Fruit fly (Drosophila melanogaster) whole organism, pupa: ENCODE data around the gene disp.

ENCODE experiments used
- CG10348 ChIP-seq: fragments of 200-800 bp; sonication (Bioruptor generic); IDR thresholded peaks from 2 replicates; pipeline ENCODE4 v1.3.6; 2022; ENCODE audit warnings: missing biosample characterization, missing genetic modification characterization
- CG14655 ChIP-seq: fragments of 200-800 bp; sonication (Bioruptor generic); optimal IDR thresholded peaks from 3 replicates; lab custom pipeline; 2017; ENCODE audit warnings: mild to moderate bottlenecking, missing biosample characterization, missing genetic modification reagents, missing genetic modification characterization
- CG15710 ChIP-seq: fragments of 200-800 bp; sonication (Bioruptor generic); optimal IDR thresholded peaks from 2 replicates; lab custom pipeline; 2018; ENCODE audit warnings: missing biosample characterization, mild to moderate bottlenecking, missing genetic modification characterization, moderate library complexity
- CG17806 ChIP-seq: fragments of 200-800 bp; sonication (Bioruptor generic); optimal IDR thresholded peaks from 2 replicates; lab custom pipeline; 2018; ENCODE audit warnings: missing biosample characterization, mild to moderate bottlenecking, missing genetic modification characterization, moderate library complexity
- CG32121 ChIP-seq: fragments of 200-800 bp; sonication (Bioruptor generic); IDR thresholded peaks from 2 replicates; pipeline ENCODE4 v1.3.6; 2022; ENCODE audit warnings: missing biosample characterization, missing genetic modification characterization
- CG34367 ChIP-seq: fragments of 200-800 bp; sonication (Bioruptor generic); optimal IDR thresholded peaks from 2 replicates; lab custom pipeline; 2018; ENCODE audit warnings: missing biosample characterization, mild to moderate bottlenecking, missing genetic modification characterization
- CG8159 ChIP-seq: fragments of 200-800 bp; sonication (Bioruptor generic); optimal IDR thresholded peaks from 3 replicates; lab custom pipeline; 2018; ENCODE audit warnings: missing biosample characterization, mild to moderate bottlenecking, missing genetic modification characterization, moderate library complexity
- CG8301 ChIP-seq: fragments of 200-800 bp; sonication (Bioruptor generic); optimal IDR thresholded peaks from 2 replicates; lab custom pipeline; 2018; ENCODE audit warnings: missing biosample characterization, mild to moderate bottlenecking, missing genetic modification characterization
- CG9948 ChIP-seq: fragments of 200-800 bp; sonication (Bioruptor generic); optimal IDR thresholded peaks from 2 replicates; lab custom pipeline; 2018; ENCODE audit warnings: missing biosample characterization, mild to moderate bottlenecking, missing genetic modification characterization, moderate library complexity
- EcR ChIP-seq: fragments of 200-800 bp; sonication (Bioruptor generic); optimal IDR thresholded peaks from 3 replicates; lab custom pipeline; 2019; ENCODE audit warnings: missing biosample characterization, missing genetic modification characterization, mild to moderate bottlenecking, moderate library complexity, missing genetic modification reagents
- Ets98B ChIP-seq: fragments of 200-800 bp; sonication (Bioruptor generic); IDR thresholded peaks from 2 replicates; pipeline ENCODE4 v1.3.6; 2022; ENCODE audit warnings: missing biosample characterization, missing genetic modification characterization
- gl ChIP-seq: fragments of 200-800 bp; sonication (Bioruptor generic); optimal IDR thresholded peaks from 2 replicates; lab custom pipeline; 2018; ENCODE audit warnings: missing biosample characterization, mild to moderate bottlenecking, missing genetic modification characterization
- rn ChIP-seq: fragments of 200-800 bp; sonication (Bioruptor generic); IDR thresholded peaks from 2 replicates; pipeline ENCODE4 v1.3.6; 2022; ENCODE audit warnings: missing biosample characterization, missing genetic modification characterization

DNA sequence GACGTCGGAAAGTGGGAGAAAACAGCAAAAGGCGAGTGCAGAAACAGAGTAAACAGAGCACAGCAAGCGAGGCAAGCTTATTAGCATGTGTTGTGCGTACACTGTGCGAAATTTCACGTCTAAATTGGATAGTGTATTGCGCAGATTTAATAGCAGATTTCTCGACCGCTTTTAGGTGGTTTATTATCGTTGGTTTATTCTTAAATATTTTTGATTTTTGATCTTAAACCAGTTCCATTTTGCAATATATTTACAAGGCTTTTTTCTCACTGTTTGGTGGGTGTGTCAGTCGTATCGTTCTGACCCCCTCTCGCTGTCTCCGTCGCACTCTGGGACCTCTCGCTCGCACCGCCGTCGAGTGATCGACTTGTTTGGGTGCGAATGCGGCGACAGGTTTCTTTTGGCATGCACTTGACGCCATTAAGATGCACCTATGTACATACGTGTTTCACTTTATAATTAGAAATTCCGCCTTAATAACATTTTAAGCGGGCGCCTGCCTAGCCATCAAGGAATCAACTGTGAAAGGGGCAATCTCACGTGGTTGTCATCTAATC lies 22.1 kb downstream of the disp start:
- TF ChIP-seq CG17806 (peak; percentile 76), CG34367 (tag; lab: Kevin White, UChicago) (peak; percentile 77), rn (GFP tag; lab: Robert Waterston, UW) (peak; percentile 88), EcR (GFP tag; lab: Kevin White, UChicago) (peak; percentile 12), CG9948 (tag; lab: Kevin White, UChicago) (no peak), CG8301 (peak; percentile 95), CG15710 (tag; lab: Kevin White, UChicago) (peak; percentile 81), gl (peak; percentile 55), CG32121 (GFP tag; lab: Robert Waterston, UW) (peak; percentile 92), CG10348 (GFP tag; lab: Robert Waterston, UW) (peak; percentile 64; the same call in 1 of the 2 replicates), Ets98B (peak; percentile 96), CG14655 (GFP tag; lab: Kevin White, UChicago) (peak; percentile 93), CG8159 (tag; lab: Kevin White, UChicago) (peak; percentile 83)
